Worm (Caenorhabditis elegans): Measurements from ENCODE around the gene klp-6.

The klp-6 gene

DNA sequence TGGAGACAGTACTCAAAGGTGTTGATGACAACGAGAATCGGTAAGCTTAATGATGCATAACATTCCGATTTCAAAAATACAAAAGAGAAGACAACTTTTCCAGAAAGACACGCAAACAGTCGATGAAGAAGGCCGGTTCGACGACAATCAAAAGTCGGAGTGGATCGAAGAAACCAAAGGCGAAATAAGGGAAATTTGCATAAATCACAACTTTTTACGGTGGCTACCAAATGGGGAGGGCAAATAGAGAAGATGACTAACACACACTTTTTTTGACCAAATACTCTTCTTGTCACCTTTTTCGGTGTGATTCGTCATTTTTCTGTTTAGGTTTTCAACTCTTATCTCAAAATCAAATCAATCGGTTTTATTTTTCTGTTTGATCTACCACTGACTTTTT is 5.4 kb downstream of the klp-6 start, which contains the start of gene C45G9.6:
C45G9.6 (plus strand) TSS at position 301 of the 400 bp plus-strand sequence.
- TF ChIP-seq flh-1 (GFP tag; optimal IDR thresholded peaks at IDR 0.05) (no peak), cnd-1 (tag; optimal IDR thresholded peaks at IDR 0.05) (no peak), elt-1 (tag; optimal IDR thresholded peaks at IDR 0.05; ENCODE audit: borderline replicate concordance, insufficient read depth) (no peak), unc-120 (tag; optimal IDR thresholded peaks at IDR 0.05; ENCODE audit: poor library complexity, severe bottlenecking) (no peak), ces-1 (GFP tag; optimal IDR thresholded peaks at IDR 0.05) (no peak), elt-3 (tag; optimal IDR thresholded peaks at IDR 0.05) (no peak)

DNA sequence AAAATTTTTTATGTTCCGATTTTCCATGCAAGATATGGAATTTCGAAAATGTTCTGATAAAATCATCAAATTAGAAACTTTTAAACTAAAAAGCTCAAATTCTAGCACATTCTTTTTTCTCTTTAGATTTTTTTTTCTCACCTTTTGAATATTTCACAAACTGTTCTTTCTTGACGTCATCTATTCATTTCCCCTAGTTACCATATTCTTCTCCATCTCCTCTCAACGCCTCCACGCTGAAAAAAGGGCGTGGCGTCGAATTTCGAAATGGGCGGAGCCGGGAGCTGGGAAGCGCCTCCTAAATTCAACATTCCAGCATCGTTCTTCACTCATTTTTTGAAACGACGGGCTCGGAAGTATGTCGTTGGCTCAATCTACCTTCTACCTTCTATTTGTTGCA is 11.4 kb downstream of the klp-6 start, which contains the start of gene nlp-43:
nlp-43 (plus strand) TSS at position 301 of the 400 bp plus-strand sequence.
- no peak for TF ChIP-seq pha-4 (tag; optimal IDR thresholded peaks at IDR 0.05)
- no peak for TF ChIP-seq unc-39 (tag; optimal IDR thresholded peaks at IDR 0.05)
- TF ChIP-seq M03D4.4 (tag; optimal IDR thresholded peaks at IDR 0.05), result no peak
- no peak for TF ChIP-seq ceh-39 (tag; optimal IDR thresholded peaks at IDR 0.05)
- no peak for TF ChIP-seq elt-3 (tag; optimal IDR thresholded peaks at IDR 0.05)
- no peak for TF ChIP-seq hlh-1 (tag; optimal IDR thresholded peaks at IDR 0.05)
- no peak for TF ChIP-seq sem-2 (GFP tag; optimal IDR thresholded peaks at IDR 0.05)
- TF ChIP-seq mab-5 (tag; optimal IDR thresholded peaks at IDR 0.05), result no peak
- no peak for TF ChIP-seq flh-1 (GFP tag; optimal IDR thresholded peaks at IDR 0.05)
- TF ChIP-seq lsy-2 (tag; optimal IDR thresholded peaks at IDR 0.05), result no peak
- no peak for TF ChIP-seq mls-2 (tag; optimal IDR thresholded peaks at IDR 0.05)
- TF ChIP-seq unc-120 (tag; optimal IDR thresholded peaks at IDR 0.05; ENCODE audit: poor library complexity, severe bottlenecking), result no peak
- TF ChIP-seq elt-1 (tag; optimal IDR thresholded peaks at IDR 0.05; ENCODE audit: borderline replicate concordance, insufficient read depth), result no peak

DNA sequence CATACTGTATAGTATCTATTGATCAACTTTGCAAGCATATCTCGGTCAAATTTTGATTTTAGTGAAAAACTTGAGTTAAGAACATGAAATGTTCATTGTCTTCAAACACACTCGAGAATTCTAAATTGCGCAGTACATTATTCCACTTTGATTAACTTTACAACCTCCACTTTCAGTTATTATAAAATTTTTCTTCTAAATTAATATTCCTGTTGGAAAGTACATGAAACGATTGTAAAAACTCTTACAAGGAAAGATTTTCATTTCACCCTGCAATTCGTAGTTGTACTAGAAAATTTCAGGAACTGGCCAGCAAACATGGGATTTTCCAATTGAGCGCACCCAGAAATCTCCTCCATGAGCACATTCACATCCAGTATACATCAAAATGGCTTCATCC is 14.0 kb downstream of the klp-6 start, which contains the start of gene C45G9.14:
C45G9.14 (plus strand) TSS at position 301 of the 400 bp plus-strand sequence.
- TF ChIP-seq ceh-39 (tag; optimal IDR thresholded peaks at IDR 0.05), result no peak
- no peak for TF ChIP-seq snpc-4 (tag; optimal IDR thresholded peaks at IDR 0.05)
- no peak for TF ChIP-seq nhr-76 (tag; optimal IDR thresholded peaks at IDR 0.05)
- TF ChIP-seq mab-5 (tag; optimal IDR thresholded peaks at IDR 0.05), result no peak
- no peak for TF ChIP-seq cnd-1 (tag; optimal IDR thresholded peaks at IDR 0.05)
- TF ChIP-seq nhr-28 (tag; optimal IDR thresholded peaks at IDR 0.05), result no peak

DNA sequence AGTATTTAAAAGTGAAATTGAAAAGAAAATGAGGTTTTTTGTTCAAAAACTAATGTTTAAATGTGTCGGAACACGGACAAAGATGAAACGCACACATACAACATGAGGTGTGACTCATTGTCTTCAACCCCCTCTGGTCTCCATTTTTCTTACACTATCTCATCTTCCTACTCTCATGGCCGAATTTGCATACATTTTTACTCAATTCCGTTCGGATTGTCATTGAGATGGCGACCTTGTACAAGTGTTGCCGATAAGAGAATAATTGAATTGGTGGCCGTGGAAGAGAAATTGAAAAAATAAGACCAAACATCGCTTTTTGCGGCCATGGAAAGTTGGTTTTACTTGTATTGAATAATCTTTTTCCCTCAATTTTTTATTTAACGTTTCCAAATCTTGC is 16.4 kb downstream of the klp-6 start, which contains the start of gene txbp-3:
txbp-3 (minus strand) TSS at position 285 of the 400 bp plus-strand sequence.
- no peak for TF ChIP-seq zip-8 (tag; optimal IDR thresholded peaks at IDR 0.05)
- no peak for TF ChIP-seq hlh-1 (tag; optimal IDR thresholded peaks at IDR 0.05)
- no peak for TF ChIP-seq drap-1 (GFP tag; optimal IDR thresholded peaks at IDR 0.05)
- TF ChIP-seq mep-1 (tag; optimal IDR thresholded peaks at IDR 0.05), result peak; percentile 63
- TF ChIP-seq unc-120 (tag; optimal IDR thresholded peaks at IDR 0.05; ENCODE audit: poor library complexity, severe bottlenecking), result no peak
- no peak for TF ChIP-seq ceh-83 (GFP tag; optimal IDR thresholded peaks at IDR 0.05)
- no peak for TF ChIP-seq pha-4 (tag; optimal IDR thresholded peaks at IDR 0.05)
- TF ChIP-seq sem-2 (GFP tag; optimal IDR thresholded peaks at IDR 0.05), result no peak
- no peak for TF ChIP-seq tbx-8 (GFP tag; optimal IDR thresholded peaks at IDR 0.05)
- no peak for TF ChIP-seq mls-2 (tag; optimal IDR thresholded peaks at IDR 0.05)
- no peak for TF ChIP-seq elt-3 (tag; optimal IDR thresholded peaks at IDR 0.05)
- TF ChIP-seq ces-1 (GFP tag; optimal IDR thresholded peaks at IDR 0.05), result peak; percentile 91
- no peak for TF ChIP-seq ham-2 (GFP tag; optimal IDR thresholded peaks at IDR 0.05)
- no peak for TF ChIP-seq snpc-4 (tag; optimal IDR thresholded peaks at IDR 0.05)
- TF ChIP-seq ceh-43 (GFP tag; optimal IDR thresholded peaks at IDR 0.05), result no peak

DNA sequence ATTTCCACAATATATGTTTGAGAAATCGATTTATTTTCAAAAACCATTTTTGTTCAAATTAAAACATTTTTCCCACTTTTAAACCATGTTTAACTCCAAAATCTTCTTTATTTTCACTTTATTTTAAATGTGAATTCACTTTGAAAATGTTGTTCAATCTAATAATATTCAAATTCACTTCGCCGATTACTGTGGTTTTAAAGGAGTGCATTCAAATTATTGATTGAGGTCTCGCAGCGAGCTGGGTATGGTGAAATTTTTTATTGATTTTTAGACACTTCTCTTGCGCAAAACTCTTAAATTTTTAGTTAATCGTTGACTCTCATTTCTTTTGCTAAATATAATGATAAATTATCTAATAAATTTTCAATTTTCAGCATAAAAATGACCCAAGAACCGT is 17.0 kb downstream of the klp-6 start, which contains the start of gene C45G9.5:
C45G9.5 (plus strand) TSS at position 378 of the 400 bp plus-strand sequence.
- TF ChIP-seq drap-1 (GFP tag; optimal IDR thresholded peaks at IDR 0.05) (no peak), snpc-4 (tag; optimal IDR thresholded peaks at IDR 0.05) (no peak), lin-32 (GFP tag; optimal IDR thresholded peaks at IDR 0.05) (no peak), zip-8 (tag; optimal IDR thresholded peaks at IDR 0.05) (no peak), unc-120 (tag; optimal IDR thresholded peaks at IDR 0.05; ENCODE audit: poor library complexity, severe bottlenecking) (no peak), ztf-11 (tag; optimal IDR thresholded peaks at IDR 0.05) (no peak), nhr-76 (tag; optimal IDR thresholded peaks at IDR 0.05) (no peak), ham-2 (GFP tag; optimal IDR thresholded peaks at IDR 0.05) (no peak)

DNA sequence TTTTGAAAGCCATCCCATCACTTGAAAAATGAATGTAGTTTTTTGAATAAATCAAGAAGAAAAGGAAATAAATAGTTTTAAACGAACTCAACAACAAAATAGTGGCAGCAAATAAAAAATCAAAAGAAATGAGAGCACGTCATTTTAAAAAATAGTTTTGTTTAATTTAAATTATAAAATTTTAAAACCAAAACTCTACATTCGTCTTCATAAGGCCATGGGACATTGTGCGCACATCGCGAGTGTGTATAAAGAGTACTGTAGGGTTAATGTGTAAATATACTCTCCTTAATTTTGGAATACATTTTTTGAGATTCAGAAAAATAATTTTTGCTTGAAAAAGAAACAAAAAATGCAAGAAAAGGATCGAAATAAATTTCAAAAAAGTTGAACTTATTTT is 21.2 kb downstream of the klp-6 start, which contains the start of gene C45G9.15:
C45G9.15 (minus strand) TSS at position 101 of the 400 bp plus-strand sequence.
- no peak for TF ChIP-seq unc-39 (tag; optimal IDR thresholded peaks at IDR 0.05)
- TF ChIP-seq bed-3 (GFP tag; optimal IDR thresholded peaks at IDR 0.05), result no peak
- TF ChIP-seq unc-62 (GFP tag; optimal IDR thresholded peaks at IDR 0.05), result no peak
- TF ChIP-seq nhr-76 (tag; optimal IDR thresholded peaks at IDR 0.05), result no peak
- TF ChIP-seq elt-1 (tag; optimal IDR thresholded peaks at IDR 0.05; ENCODE audit: borderline replicate concordance, insufficient read depth), result no peak
- TF ChIP-seq hlh-1 (tag; optimal IDR thresholded peaks at IDR 0.05), result no peak
- no peak for TF ChIP-seq snpc-4 (tag; optimal IDR thresholded peaks at IDR 0.05)
